Fruit fly (Drosophila melanogaster): Measurements from ENCODE around the gene Atg4b.

Atg4b gene

DNA sequence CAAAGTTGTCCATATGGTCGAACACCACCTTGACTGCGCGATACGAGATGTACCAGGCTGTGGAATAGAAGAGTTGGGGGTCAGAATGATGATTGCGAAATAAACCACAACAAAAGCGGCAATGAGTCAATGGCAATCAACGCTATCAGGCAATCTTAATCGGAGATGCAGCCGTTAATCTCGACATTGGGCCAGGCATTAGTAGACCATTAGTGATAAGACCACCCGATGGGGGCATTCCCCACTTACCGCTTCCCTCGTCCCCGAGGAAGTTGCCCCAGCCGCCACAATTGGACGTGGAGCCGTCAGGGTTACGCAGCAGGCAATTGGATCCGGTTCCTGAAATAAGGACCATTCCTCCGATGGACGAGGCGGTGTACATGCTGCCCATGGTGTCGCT lies 17.6 kb downstream of the Atg4b start:
- TF ChIP-seq CG8478 (optimal IDR thresholded peaks at IDR 0.05) (no peak), psq (optimal IDR thresholded peaks at IDR 0.05) (no peak), pan (optimal IDR thresholded peaks at IDR 0.05) (no peak), Dll (optimal IDR thresholded peaks at IDR 0.05) (no peak), usp (GFP tag; optimal IDR thresholded peaks at IDR 0.05) (no peak), EcR (GFP tag; optimal IDR thresholded peaks at IDR 0.05) (no peak)

DNA sequence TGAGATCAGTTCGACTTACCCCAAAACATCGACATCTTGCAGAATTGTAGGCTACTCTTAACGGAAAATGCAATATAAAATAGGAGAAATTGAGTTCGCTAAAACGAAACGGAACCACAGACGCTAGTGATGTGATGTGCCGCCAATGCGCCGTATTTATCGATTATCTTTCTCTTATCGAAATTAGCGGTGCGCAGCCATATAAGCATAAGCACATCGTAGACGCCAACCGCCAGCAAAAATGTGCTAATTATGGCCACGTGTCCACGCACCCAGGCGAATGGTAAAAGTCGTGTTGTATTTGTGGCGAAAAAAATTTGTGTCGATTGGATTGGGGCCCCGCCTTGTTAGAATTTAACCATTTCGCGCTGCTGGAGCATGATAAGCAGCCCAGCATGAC lies 23.7 kb downstream of the Atg4b start, which contains the start of the genes Fkbp39 and Cyfip:
TSS of gene Fkbp39 (minus strand) at position 140 of the 400 bp plus-strand sequence.
TSS of gene Cyfip (plus strand) at position 273 of the 400 bp plus-strand sequence.
- TF ChIP-seq psq (optimal IDR thresholded peaks at IDR 0.05) = no peak
- no peak for TF ChIP-seq usp (GFP tag; optimal IDR thresholded peaks at IDR 0.05)
- no peak for TF ChIP-seq Dll (optimal IDR thresholded peaks at IDR 0.05)
- no peak for TF ChIP-seq EcR (GFP tag; optimal IDR thresholded peaks at IDR 0.05)
- TF ChIP-seq CG8478 (optimal IDR thresholded peaks at IDR 0.05) = no peak
- no peak for TF ChIP-seq pan (optimal IDR thresholded peaks at IDR 0.05)

DNA sequence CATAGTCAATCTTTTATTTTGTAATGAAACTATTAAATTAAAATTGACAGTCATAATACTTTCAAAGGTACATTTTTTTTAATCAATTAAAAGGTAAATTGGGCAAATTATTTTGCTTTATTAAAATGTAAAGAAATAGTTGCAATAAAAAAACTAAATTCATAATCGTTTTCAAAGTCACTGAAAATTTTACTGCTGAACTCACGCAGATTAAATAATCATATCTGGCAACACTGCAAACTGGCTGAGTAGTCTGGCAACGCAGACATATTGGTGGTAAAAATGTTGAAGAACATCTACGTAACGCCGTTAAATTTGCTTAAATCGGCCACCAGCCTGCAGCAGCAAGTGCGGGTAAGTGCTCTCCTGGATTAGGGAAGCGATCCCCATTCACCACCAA lies 26.3 kb downstream of the Atg4b start, which contains the start of gene mRpL9:
TSS of gene mRpL9 (plus strand) at position 267 of the 400 bp plus-strand sequence.
- TF ChIP-seq pan (optimal IDR thresholded peaks at IDR 0.05) = no peak
- TF ChIP-seq EcR (GFP tag; optimal IDR thresholded peaks at IDR 0.05) = no peak
- no peak for TF ChIP-seq usp (GFP tag; optimal IDR thresholded peaks at IDR 0.05)
- TF ChIP-seq CG8478 (optimal IDR thresholded peaks at IDR 0.05) = no peak
- no peak for TF ChIP-seq psq (optimal IDR thresholded peaks at IDR 0.05)
- no peak for TF ChIP-seq Dll (optimal IDR thresholded peaks at IDR 0.05)

DNA sequence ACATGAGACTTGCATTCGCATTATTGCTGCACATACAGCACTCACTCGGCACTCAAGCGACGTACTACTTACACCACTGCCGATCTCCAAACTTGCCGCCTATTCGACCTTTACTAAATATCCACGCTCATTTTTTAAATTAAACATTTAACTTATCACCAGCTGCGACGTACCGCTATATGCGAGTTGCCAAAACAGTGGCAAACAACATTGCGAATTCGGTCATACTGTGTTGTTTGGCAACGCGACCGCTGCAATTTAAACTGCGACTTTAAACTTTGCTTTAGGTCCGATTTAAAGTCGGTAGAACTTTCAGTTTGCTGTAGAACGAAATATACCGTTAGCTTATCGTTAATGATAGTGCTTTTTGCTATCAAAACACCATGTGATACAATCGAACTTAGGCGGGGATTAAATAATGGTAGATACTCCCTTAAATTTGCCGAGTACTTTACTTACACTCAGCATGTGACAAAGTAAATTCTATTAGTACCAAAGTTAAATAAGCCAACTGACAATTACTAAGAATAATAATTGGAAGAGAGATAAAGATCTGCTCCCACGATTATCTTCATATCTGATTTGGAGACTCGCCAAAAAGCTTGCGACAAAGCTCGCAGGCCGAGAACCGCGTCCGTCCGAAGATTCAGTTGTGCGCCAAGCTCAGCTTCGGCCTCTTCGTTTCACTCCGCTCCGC lies 28.5 kb downstream of the Atg4b start, which contains the start of the genes CG6236 and ea:
TSS of gene CG6236 (minus strand) at position 187 of the 697 bp plus-strand sequence.
TSS of gene ea (plus strand) at position 647 of the 697 bp plus-strand sequence.
- TF ChIP-seq usp (GFP tag; optimal IDR thresholded peaks at IDR 0.05) = no peak
- TF ChIP-seq psq (optimal IDR thresholded peaks at IDR 0.05) = no peak
- TF ChIP-seq Dll (optimal IDR thresholded peaks at IDR 0.05) = no peak
- TF ChIP-seq CG8478 (optimal IDR thresholded peaks at IDR 0.05) = no peak
- no peak for TF ChIP-seq pan (optimal IDR thresholded peaks at IDR 0.05)
- TF ChIP-seq EcR (GFP tag; optimal IDR thresholded peaks at IDR 0.05) = no peak

DNA sequence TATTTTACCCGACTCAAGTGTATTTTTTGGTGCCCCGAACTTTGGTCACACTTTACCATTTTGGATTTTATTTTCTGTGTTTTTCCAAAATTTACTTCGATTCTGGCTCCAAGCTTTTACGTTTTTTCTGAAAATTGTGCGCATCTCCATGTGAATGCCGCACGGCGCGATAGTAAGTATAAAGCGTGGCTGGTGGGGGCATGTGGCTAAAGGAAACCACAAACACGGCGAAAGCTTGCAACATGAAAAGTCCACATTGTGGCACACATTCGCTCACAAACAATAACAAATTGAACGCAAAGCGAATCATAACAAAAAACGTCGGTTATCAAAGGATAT lies 36.0 kb downstream of the Atg4b start, which contains the start of gene ear:
TSS of gene ear (plus strand) at position 10 of the 339 bp plus-strand sequence.
- no peak for TF ChIP-seq pan (optimal IDR thresholded peaks at IDR 0.05)
- no peak for TF ChIP-seq CG8478 (optimal IDR thresholded peaks at IDR 0.05)
- TF ChIP-seq usp (GFP tag; optimal IDR thresholded peaks at IDR 0.05) = no peak
- no peak for TF ChIP-seq EcR (GFP tag; optimal IDR thresholded peaks at IDR 0.05)
- TF ChIP-seq Dll (optimal IDR thresholded peaks at IDR 0.05) = no peak
- no peak for TF ChIP-seq psq (optimal IDR thresholded peaks at IDR 0.05)

DNA sequence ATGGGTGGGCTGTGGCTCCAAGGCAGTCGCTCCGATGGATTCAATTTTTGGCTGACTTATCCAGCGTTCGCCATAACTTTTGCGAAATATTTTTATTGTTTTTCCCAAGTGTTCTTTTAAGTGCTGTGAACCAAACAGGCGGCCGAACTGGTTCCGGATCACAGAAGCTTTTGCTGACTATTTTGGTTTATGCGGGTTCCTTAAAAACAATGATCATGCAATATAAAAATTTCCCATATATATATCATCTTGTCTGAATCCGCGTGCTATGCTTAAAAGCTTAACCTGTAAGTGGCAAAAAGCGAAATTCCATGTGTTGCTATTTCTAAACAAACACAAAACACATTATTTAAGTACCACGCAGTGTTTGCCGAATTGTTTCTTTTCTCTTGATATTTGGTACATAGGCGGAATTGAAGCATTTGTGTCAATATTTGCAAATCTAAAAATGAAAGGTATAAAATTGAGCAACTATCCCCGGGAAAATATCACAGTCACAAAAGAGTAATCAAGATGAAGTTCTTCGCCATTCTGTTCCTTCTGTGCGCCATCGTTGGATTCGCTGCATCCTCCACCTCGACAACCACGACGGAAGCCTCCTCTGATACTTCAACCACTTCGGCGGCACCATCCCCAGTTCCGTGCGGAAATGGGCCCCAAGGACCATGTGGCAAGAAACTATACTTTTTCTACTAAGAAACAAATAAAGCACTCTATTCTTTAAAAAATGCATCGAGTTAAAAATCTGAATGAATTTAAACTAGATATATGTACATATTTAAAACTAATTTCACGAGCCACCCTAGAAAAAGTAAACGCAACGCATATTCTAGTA lies 36.6 kb downstream of the Atg4b start, which contains the start of the genes CG6276 and CG44040:
TSS of gene CG6276 (minus strand) at position 158 of the 835 bp plus-strand sequence.
TSS of gene CG44040 (plus strand) at position 467 of the 835 bp plus-strand sequence.
- TF ChIP-seq pan (optimal IDR thresholded peaks at IDR 0.05) (no peak), EcR (GFP tag; optimal IDR thresholded peaks at IDR 0.05) (no peak), psq (optimal IDR thresholded peaks at IDR 0.05) (no peak), CG8478 (optimal IDR thresholded peaks at IDR 0.05) (no peak), Dll (optimal IDR thresholded peaks at IDR 0.05) (no peak), usp (GFP tag; optimal IDR thresholded peaks at IDR 0.05) (no peak)

DNA sequence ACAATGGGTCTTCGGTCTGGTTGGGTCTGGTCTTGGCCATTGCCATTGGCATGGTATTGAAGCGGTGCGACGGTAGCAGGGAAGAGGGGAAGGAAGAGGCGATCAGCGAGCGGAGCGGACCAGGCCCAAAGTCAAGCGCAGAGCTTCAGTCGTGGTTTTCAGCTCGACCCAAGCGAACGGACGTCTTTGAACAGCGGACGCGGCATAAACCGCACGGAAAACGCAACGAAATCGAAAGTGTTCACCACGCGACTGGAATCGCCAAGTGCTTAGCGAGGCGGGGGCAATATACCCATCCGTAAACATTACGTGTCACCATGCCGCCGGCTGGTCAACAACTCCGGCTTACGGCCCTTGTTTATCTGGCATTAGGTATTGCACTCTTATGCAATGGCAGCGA lies 40.4 kb downstream of the Atg4b start, which contains the start of gene CG14866:
TSS of gene CG14866 (plus strand) at position 146 of the 400 bp plus-strand sequence.
- TF ChIP-seq psq (optimal IDR thresholded peaks at IDR 0.05) = no peak
- no peak for TF ChIP-seq CG8478 (optimal IDR thresholded peaks at IDR 0.05)
- TF ChIP-seq pan (optimal IDR thresholded peaks at IDR 0.05) = no peak
- no peak for TF ChIP-seq Dll (optimal IDR thresholded peaks at IDR 0.05)
- no peak for TF ChIP-seq EcR (GFP tag; optimal IDR thresholded peaks at IDR 0.05)
- TF ChIP-seq usp (GFP tag; optimal IDR thresholded peaks at IDR 0.05) = no peak

DNA sequence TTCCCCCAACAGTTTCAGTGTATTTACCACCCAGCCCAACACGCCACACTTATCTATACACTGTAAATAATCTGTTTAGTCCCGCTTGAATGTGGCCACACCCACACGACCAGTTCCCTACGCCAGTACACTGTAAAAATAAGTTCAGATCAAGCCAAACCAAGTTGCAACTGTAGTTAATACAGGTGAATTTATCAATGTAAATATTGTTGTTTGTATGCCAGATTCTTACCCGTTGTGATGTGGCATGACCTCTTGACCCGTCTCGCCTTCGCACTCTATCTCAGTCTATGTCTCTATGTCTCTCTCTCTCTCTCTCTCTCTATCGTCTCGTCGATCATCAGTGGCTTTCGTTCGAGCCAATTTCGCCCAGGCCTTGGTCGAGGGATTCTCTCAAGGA lies 42.9 kb downstream of the Atg4b start:
- no peak for TF ChIP-seq usp (GFP tag; optimal IDR thresholded peaks at IDR 0.05)

DNA sequence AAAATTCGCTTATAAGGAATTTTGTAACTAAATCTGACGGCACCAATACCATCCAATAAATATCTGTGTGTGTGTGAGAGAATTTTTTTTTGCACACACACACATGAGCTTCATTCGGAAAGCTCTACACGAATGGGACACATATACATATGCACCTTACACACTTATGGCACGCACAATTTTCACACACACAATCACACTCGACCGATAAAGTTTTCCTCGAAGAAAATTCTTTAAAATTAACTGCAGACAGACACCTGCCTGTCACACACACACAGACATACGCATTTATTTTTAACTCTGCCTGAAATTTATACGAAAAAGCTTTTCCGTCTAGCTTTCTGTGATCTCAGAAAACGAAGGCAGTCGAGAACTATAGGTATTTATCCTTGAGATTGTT lies 46.0 kb downstream of the Atg4b start:
- TF ChIP-seq usp (GFP tag; optimal IDR thresholded peaks at IDR 0.05) = no peak
- TF ChIP-seq psq (optimal IDR thresholded peaks at IDR 0.05) = no peak

DNA sequence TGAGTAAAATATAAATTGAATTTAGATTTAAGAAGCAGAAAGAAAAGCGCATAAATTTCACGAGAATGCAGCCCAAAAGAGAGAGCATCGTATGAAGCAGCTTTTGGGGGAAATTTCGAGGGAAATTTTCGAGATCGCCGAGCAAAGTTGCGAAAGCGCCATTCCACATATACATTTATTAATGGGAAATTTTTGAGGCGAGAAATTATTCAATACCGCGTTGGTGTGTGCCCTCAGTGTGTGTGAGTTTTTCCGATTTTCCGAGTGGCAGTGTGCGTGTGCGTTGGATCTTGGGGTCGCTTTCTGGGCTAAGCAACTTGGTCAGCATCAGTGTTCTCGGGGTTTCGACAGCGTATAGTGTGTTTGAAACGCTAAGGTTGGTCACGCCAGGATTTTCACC lies 46.8 kb downstream of the Atg4b start, which contains the start of gene Tm2:
TSS of gene Tm2 (plus strand) at position 270 of the 400 bp plus-strand sequence.
- no peak for TF ChIP-seq CG8478 (optimal IDR thresholded peaks at IDR 0.05)
- TF ChIP-seq psq (optimal IDR thresholded peaks at IDR 0.05) = no peak
- no peak for TF ChIP-seq EcR (GFP tag; optimal IDR thresholded peaks at IDR 0.05)
- TF ChIP-seq usp (GFP tag; optimal IDR thresholded peaks at IDR 0.05) = no peak
- no peak for TF ChIP-seq Dll (optimal IDR thresholded peaks at IDR 0.05)
- TF ChIP-seq pan (optimal IDR thresholded peaks at IDR 0.05) = no peak

DNA sequence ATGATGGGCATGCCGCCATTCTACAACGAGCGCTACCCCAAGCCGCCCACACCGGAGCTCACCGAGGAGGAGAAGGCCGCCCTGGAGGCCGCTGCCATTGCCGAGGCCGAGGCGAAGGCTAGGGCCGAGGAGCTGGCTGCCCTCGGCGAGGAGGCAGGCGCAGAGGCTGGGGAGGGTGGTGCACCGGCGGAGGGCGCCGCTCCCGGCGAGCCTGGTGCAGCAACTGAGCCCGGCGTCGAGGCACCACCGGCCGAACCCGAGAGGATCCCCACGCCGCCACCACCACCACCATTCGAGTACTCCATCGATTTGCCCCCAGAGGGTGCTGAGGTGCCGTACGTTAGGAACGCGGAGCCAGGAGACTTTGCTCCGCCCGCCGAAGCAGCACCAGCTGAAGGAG lies 51.5 kb downstream of the Atg4b start:
- TF ChIP-seq CG8478 (optimal IDR thresholded peaks at IDR 0.05) (no peak), EcR (GFP tag; optimal IDR thresholded peaks at IDR 0.05) (no peak), Dll (optimal IDR thresholded peaks at IDR 0.05) (no peak), psq (optimal IDR thresholded peaks at IDR 0.05) (no peak), usp (GFP tag; optimal IDR thresholded peaks at IDR 0.05) (no peak)

Data from whole organism.